Fruit fly (Drosophila melanogaster): ENCODE data around the gene CAH3.

The CAH3 gene

DNA sequence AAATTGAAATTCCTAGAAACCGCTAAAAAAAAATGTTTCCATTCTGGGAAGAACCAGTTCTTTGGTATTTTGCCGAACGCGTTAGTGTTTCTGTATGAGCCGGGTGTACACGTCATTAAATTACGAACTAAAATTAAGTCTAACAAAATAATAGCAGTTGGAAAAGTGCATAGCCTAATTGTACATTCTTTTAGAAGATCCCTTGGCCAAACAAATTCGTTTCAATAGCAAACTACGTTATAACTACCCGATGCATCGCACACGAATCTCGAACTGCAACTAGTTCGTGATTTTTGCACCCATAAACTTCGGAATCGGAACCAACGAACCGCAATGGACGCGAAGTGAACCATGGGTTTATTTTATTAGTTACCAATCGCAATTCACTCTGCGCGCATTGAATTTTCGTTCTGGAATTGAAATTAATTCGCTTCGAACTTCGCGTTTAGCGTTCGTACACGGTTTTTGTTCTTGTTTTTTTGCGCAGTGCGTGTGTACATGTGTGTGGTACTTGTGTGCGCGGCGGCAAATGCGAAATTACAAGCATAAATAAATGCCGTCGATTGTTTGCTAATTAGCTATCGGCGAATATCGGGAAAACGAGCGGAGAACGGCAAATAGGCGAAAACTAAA lies at the start of gene CAH3:
TSS of gene CAH3 (plus strand) at position 64 of the 633 bp plus-strand sequence.
- TF ChIP-seq CG11762 (GFP tag; optimal IDR thresholded peaks at IDR 0.05; ENCODE audit: insufficient read depth): peak; percentile 90
- TF ChIP-seq fkh (GFP tag; optimal IDR thresholded peaks at IDR 0.05): peak; percentile 38
- peak; percentile 96 for TF ChIP-seq Sox14 (GFP tag; optimal IDR thresholded peaks at IDR 0.05)
- peak; percentile 93 for TF ChIP-seq CG10631 (GFP tag; optimal IDR thresholded peaks at IDR 0.05)
- TF ChIP-seq ss (GFP tag; optimal IDR thresholded peaks at IDR 0.05): peak; percentile 94 to 96
- peak; percentile 94 for TF ChIP-seq Hr4 (GFP tag; optimal IDR thresholded peaks at IDR 0.05)
- peak; percentile 96 for TF ChIP-seq CG10669 (GFP tag; optimal IDR thresholded peaks at IDR 0.05)
- TF ChIP-seq CG8119 (GFP tag; IDR thresholded peaks at IDR 0.05): peak; percentile 94
- peak; percentile 94 for TF ChIP-seq CG31627 (GFP tag; optimal IDR thresholded peaks at IDR 0.05)
- peak; percentile 83 for TF ChIP-seq Eip93F (GFP tag; optimal IDR thresholded peaks at IDR 0.05)
- TF ChIP-seq esn (GFP tag; optimal IDR thresholded peaks at IDR 0.05): peak; percentile 96
- TF ChIP-seq net (GFP tag; optimal IDR thresholded peaks at IDR 0.05): peak; percentile 93
- peak; percentile 92 for TF ChIP-seq CG7368 (GFP tag; optimal IDR thresholded peaks at IDR 0.05)
- TF ChIP-seq CG6163 (GFP tag; IDR thresholded peaks at IDR 0.05): peak; percentile 96
- peak; percentile 95 for TF ChIP-seq dac (GFP tag; optimal IDR thresholded peaks at IDR 0.05)
- no peak for TF ChIP-seq Hr38 (GFP tag; optimal IDR thresholded peaks at IDR 0.05)
- TF ChIP-seq OdsH (GFP tag; optimal IDR thresholded peaks at IDR 0.05): peak; percentile 95
- TF ChIP-seq fd59A (GFP tag; optimal IDR thresholded peaks at IDR 0.05): peak; percentile 94
- TF ChIP-seq CG6792 (GFP tag; optimal IDR thresholded peaks at IDR 0.05): peak; percentile 95
- peak; percentile 96 for TF ChIP-seq Met (GFP tag; optimal IDR thresholded peaks at IDR 0.05)
- peak; percentile 89 to 94 for TF ChIP-seq salr (GFP tag; optimal IDR thresholded peaks at IDR 0.05)
- TF ChIP-seq cyc (GFP tag; optimal IDR thresholded peaks at IDR 0.05): peak; percentile 95
- TF ChIP-seq CG6808 (GFP tag; optimal IDR thresholded peaks at IDR 0.05): peak; percentile 93
- peak; percentile 96 for TF ChIP-seq CG15336 (GFP tag; IDR thresholded peaks at IDR 0.05)
- peak; percentile 96 for TF ChIP-seq eg (GFP tag; IDR thresholded peaks at IDR 0.05)
- peak; percentile 98 for TF ChIP-seq Eip78C (GFP tag)
- peak; percentile 83 for TF ChIP-seq Blimp-1 (GFP tag; optimal IDR thresholded peaks at IDR 0.05)
- TF ChIP-seq spab (GFP tag; optimal IDR thresholded peaks at IDR 0.05): peak; percentile 89
- TF ChIP-seq vri (GFP tag; optimal IDR thresholded peaks at IDR 0.05): peak; percentile 89
- peak; percentile 97 for TF ChIP-seq svp (GFP tag)
- TF ChIP-seq dsx (GFP tag; optimal IDR thresholded peaks at IDR 0.05; ENCODE audit: poor library complexity, severe bottlenecking): peak; percentile 93
- TF ChIP-seq CG11294 (GFP tag; IDR thresholded peaks at IDR 0.05): peak; percentile 89
- TF ChIP-seq Gug (GFP tag; IDR thresholded peaks at IDR 0.05): peak; percentile 90
- peak; percentile 92 for TF ChIP-seq achi (GFP tag; optimal IDR thresholded peaks at IDR 0.05)
- TF ChIP-seq Smox (GFP tag; optimal IDR thresholded peaks at IDR 0.05): peak; percentile 94
- TF ChIP-seq CG3919 (GFP tag; optimal IDR thresholded peaks at IDR 0.05): peak; percentile 95
- TF ChIP-seq CG32006 (GFP tag; optimal IDR thresholded peaks at IDR 0.05): peak; percentile 96
- peak; percentile 97 for TF ChIP-seq lz (GFP tag; optimal IDR thresholded peaks at IDR 0.05)
- peak; percentile 96 for TF ChIP-seq pdm3 (GFP tag; optimal IDR thresholded peaks at IDR 0.05)
- peak; percentile 92 for TF ChIP-seq CG8632 (GFP tag; optimal IDR thresholded peaks at IDR 0.05)
- TF ChIP-seq CG4318 (GFP tag; optimal IDR thresholded peaks at IDR 0.05): peak; percentile 92
- peak; percentile 94 for TF ChIP-seq Ets21C (GFP tag; optimal IDR thresholded peaks at IDR 0.05)
- TF ChIP-seq Sox102F (GFP tag; optimal IDR thresholded peaks at IDR 0.05): peak; percentile 95
- TF ChIP-seq CG6276 (GFP tag; optimal IDR thresholded peaks at IDR 0.05): peak; percentile 91
- peak; percentile 90 for TF ChIP-seq CG8319 (GFP tag; optimal IDR thresholded peaks at IDR 0.05)
- peak; percentile 96 for TF ChIP-seq topi (GFP tag; optimal IDR thresholded peaks at IDR 0.05)
- peak; percentile 92 for TF ChIP-seq CG9139 (GFP tag; optimal IDR thresholded peaks at IDR 0.05)
- TF ChIP-seq Eip75B (GFP tag; optimal IDR thresholded peaks at IDR 0.05): peak; percentile 94
- TF ChIP-seq Hr39 (GFP tag; optimal IDR thresholded peaks at IDR 0.05): peak; percentile 96
- TF ChIP-seq CG6854 (GFP tag; optimal IDR thresholded peaks at IDR 0.05): peak; percentile 89
- TF ChIP-seq acj6 (GFP tag; optimal IDR thresholded peaks at IDR 0.05): peak; percentile 95

Measured in whole organism, prepupa.